Worm (Caenorhabditis elegans): ENCODE measurements around the gene lgc-53.

Gene lgc-53

ce11 chrX:16734970-16735369 lies 23.5 kb downstream of the lgc-53 start:
- TF ChIP-seq lin-40 (tag; optimal IDR thresholded peaks at IDR 0.05), result peak; percentile 5
- TF ChIP-seq somi-1 (GFP tag; optimal IDR thresholded peaks at IDR 0.05), result peak; percentile 46
- TF ChIP-seq bed-1 (GFP tag; IDR thresholded peaks at IDR 0.05), result no peak

ce11 chrX:16737478-16737877 lies 26.0 kb downstream of the lgc-53 start:
- TF ChIP-seq ceh-100 (GFP tag; IDR thresholded peaks at IDR 0.05) (no peak), efl-1 (GFP tag; optimal IDR thresholded peaks at IDR 0.05) (no peak), bed-2 (GFP tag; IDR thresholded peaks at IDR 0.05) (no peak), ztf-18 (tag; optimal IDR thresholded peaks at IDR 0.05) (no peak), B0336.3 (GFP tag; IDR thresholded peaks at IDR 0.05) (no peak), lsl-1 (GFP tag; optimal IDR thresholded peaks at IDR 0.05) (no peak), D2030.7 (GFP tag; IDR thresholded peaks at IDR 0.05) (no peak)

- TF ChIP-seq ztf-26 (tag; optimal IDR thresholded peaks at IDR 0.05) (no peak), ama-1 (optimal IDR thresholded peaks at IDR 0.05) (no peak), ama-1 (GFP tag; optimal IDR thresholded peaks at IDR 0.05) (no peak), madf-6 (GFP tag; IDR thresholded peaks at IDR 0.05) (no peak), Y53G8AR.9 (GFP tag; conservative IDR thresholded peaks at IDR 0.05) (no peak), hrde-1 (tag; optimal IDR thresholded peaks at IDR 0.05; ENCODE audit: borderline replicate concordance) (no peak), snpc-1.3 (tag; optimal IDR thresholded peaks at IDR 0.05; ENCODE audit: insufficient read depth) (no peak), rpc-1 (optimal IDR thresholded peaks at IDR 0.05) (no peak), rpc-1 (tag; optimal IDR thresholded peaks at IDR 0.05) (no peak), hlh-12 (tag; optimal IDR thresholded peaks at IDR 0.05) (no peak), Y95B8A.8 (GFP tag; IDR thresholded peaks at IDR 0.05) (no peak), madf-3 (GFP tag; IDR thresholded peaks at IDR 0.05) (no peak), attf-5 (GFP tag; optimal IDR thresholded peaks at IDR 0.05) (no peak), ekl-4 (GFP tag; IDR thresholded peaks at IDR 0.05) (no peak), rcor-1 (GFP tag; IDR thresholded peaks at IDR 0.05) (no peak), hmg-1.2 (GFP tag; IDR thresholded peaks at IDR 0.05) (no peak)
Observed at ce11 chrX:16744940-16745339, 33.5 kb downstream of the lgc-53 start, which contains the start of gene C10E2.2. Gene C10E2.2 (plus strand): TSS chrX:16745240.

- TF ChIP-seq F39B2.1 (GFP tag; IDR thresholded peaks at IDR 0.05) (no peak), ztf-26 (tag; optimal IDR thresholded peaks at IDR 0.05) (no peak), atf-7 (tag; optimal IDR thresholded peaks at IDR 0.05) (no peak), cebp-1 (GFP tag; IDR thresholded peaks at IDR 0.05) (no peak), cebp-1 (tag; optimal IDR thresholded peaks at IDR 0.05) (no peak), ztf-22 (GFP tag; optimal IDR thresholded peaks at IDR 0.05) (no peak), ceh-58 (GFP tag; IDR thresholded peaks at IDR 0.05) (no peak), ceh-40 (GFP tag; IDR thresholded peaks at IDR 0.05) (no peak), zim-3 (tag; optimal IDR thresholded peaks at IDR 0.05) (no peak), Y53G8AR.9 (GFP tag; conservative IDR thresholded peaks at IDR 0.05) (no peak)
Observed at ce11 chrX:16752196-16752595, 40.7 kb downstream of the lgc-53 start.

DNA sequence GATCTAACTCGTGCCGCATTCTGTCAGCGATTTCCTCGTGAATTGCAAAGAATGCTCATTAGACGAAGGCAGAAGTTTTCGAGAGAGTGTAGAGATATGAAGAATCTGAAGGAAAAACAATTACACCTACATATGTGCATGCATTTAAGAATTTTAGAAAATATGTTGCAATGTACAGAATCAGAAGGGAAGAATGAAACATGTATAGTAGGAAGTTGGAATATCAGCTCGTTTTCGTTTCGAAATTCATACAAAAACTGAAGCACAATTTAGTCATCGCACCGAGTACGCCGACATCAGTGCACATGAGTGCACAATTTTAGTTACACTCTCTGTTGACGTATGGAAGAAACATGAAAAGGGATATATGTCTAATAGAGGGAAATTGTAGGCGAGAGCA lies 43.0 kb downstream of the lgc-53 start, which contains the start of gene C10E2.5:
TSS of gene C10E2.5 (minus strand) at position 101 of the 400 bp plus-strand sequence.
- no peak for TF ChIP-seq B0019.2 (GFP tag; conservative IDR thresholded peaks at IDR 0.05)
- TF ChIP-seq ceh-58 (GFP tag; IDR thresholded peaks at IDR 0.05), result no peak
- TF ChIP-seq pha-4 (tag; optimal IDR thresholded peaks at IDR 0.05), result no peak
- no peak for TF ChIP-seq him-1 (tag; optimal IDR thresholded peaks at IDR 0.05)
- TF ChIP-seq snpc-4 (GFP tag; optimal IDR thresholded peaks at IDR 0.05), result no peak
- no peak for TF ChIP-seq snpc-4 (tag; optimal IDR thresholded peaks at IDR 0.05)
- TF ChIP-seq gei-17 (GFP tag; optimal IDR thresholded peaks at IDR 0.05), result no peak
- no peak for TF ChIP-seq mel-28 (tag; optimal IDR thresholded peaks at IDR 0.05; ENCODE audit: borderline replicate concordance)
- no peak for TF ChIP-seq F22D6.2 (tag; optimal IDR thresholded peaks at IDR 0.05)
- no peak for TF ChIP-seq chd-7 (tag; optimal IDR thresholded peaks at IDR 0.05)
- no peak for TF ChIP-seq hmg-20 (GFP tag; IDR thresholded peaks at IDR 0.05)
- TF ChIP-seq aptf-3 (GFP tag; IDR thresholded peaks at IDR 0.05), result no peak
- TF ChIP-seq fkh-3 (tag; optimal IDR thresholded peaks at IDR 0.05), result no peak
- no peak for TF ChIP-seq nhr-90 (tag; optimal IDR thresholded peaks at IDR 0.05)

All from whole organism, young adult.